Worm (Caenorhabditis elegans) whole organism, young adult: ENCODE results near the gene msp-50.

ENCODE experiments used
- D2030.7 ChIP-seq: fragments of 200-800 bp; sonication (Bioruptor generic); IDR thresholded peaks from 2 replicates; pipeline ENCODE4 v1.3.6; 2022; ENCODE audit warnings: missing genetic modification reagents, missing genetic modification characterization, missing compliant biosample characterization
- F10E7.11 ChIP-seq: sonication (generic microtip); optimal IDR thresholded peaks from 2 replicates; lab custom pipeline; 2017; ENCODE audit warnings: mild to moderate bottlenecking, missing genetic modification characterization, moderate library complexity, missing compliant biosample characterization
- F23B12.7 ChIP-seq: sonication (generic microtip); optimal IDR thresholded peaks from 2 replicates; lab custom pipeline; 2017; ENCODE audit warnings: missing genetic modification characterization, mild to moderate bottlenecking, missing compliant biosample characterization, antibody characterized with exemption, moderate library complexity; ENCODE audit not compliant: insufficient read depth
- F33H1.4 ChIP-seq: fragments of 200-800 bp; sonication (Bioruptor generic); IDR thresholded peaks from 2 replicates; pipeline ENCODE4 v1.3.6; 2022; ENCODE audit warnings: missing genetic modification reagents, missing genetic modification characterization, missing compliant biosample characterization
- F49E8.2 ChIP-seq: sonication (generic microtip); optimal IDR thresholded peaks from 3 replicates; lab custom pipeline; 2017; ENCODE audit warnings: missing genetic modification characterization, mild to moderate bottlenecking, missing compliant biosample characterization, antibody characterized with exemption, moderate library complexity; ENCODE audit not compliant: insufficient read depth
- K11D2.4 ChIP-seq: fragments of 200-800 bp; sonication (Bioruptor generic); IDR thresholded peaks from 2 replicates; pipeline ENCODE4 v1.3.6; 2022; ENCODE audit warnings: missing genetic modification reagents, missing genetic modification characterization, missing compliant biosample characterization
- T07F8.4 ChIP-seq: sonication (generic microtip); optimal IDR thresholded peaks from 2 replicates; lab custom pipeline; 2016; ENCODE audit warnings: mild to moderate bottlenecking, missing genetic modification characterization, moderate library complexity, missing compliant biosample characterization
- T26A5.8 ChIP-seq: sonication (generic microtip); optimal IDR thresholded peaks from 2 replicates; lab custom pipeline; 2016; ENCODE audit warnings: missing genetic modification characterization, missing compliant biosample characterization
- Y53G8AR.9 ChIP-seq: fragments of 200-800 bp; sonication (Bioruptor generic); conservative IDR thresholded peaks from 2 replicates; pipeline ENCODE4 v1.3.6; 2022; ENCODE audit warnings: missing genetic modification reagents, missing genetic modification characterization, missing compliant biosample characterization
- Y79H2A.3 ChIP-seq: fragments of 200-800 bp; sonication (Bioruptor generic); conservative IDR thresholded peaks from 2 replicates; pipeline ENCODE4 v1.3.6; 2022; ENCODE audit warnings: missing genetic modification reagents, missing genetic modification characterization, missing compliant biosample characterization
- akir-1 ChIP-seq: fragments of 200-800 bp; sonication (Bioruptor generic); optimal IDR thresholded peaks from 2 replicates; lab custom pipeline; 2018; ENCODE audit warnings: mild to moderate bottlenecking, missing genetic modification characterization, moderate library complexity, missing compliant biosample characterization
- atf-7 ChIP-seq: sonication (generic microtip); optimal IDR thresholded peaks from 2 replicates; lab custom pipeline; 2017; ENCODE audit warnings: mild to moderate bottlenecking, missing genetic modification characterization, missing compliant biosample characterization
- ceh-40 ChIP-seq: fragments of 200-800 bp; sonication (Bioruptor generic); IDR thresholded peaks from 2 replicates; pipeline ENCODE4 v1.3.6; 2022; ENCODE audit warnings: missing genetic modification characterization, missing compliant biosample characterization
- ceh-58 ChIP-seq: fragments of 200-800 bp; sonication (Bioruptor generic); IDR thresholded peaks from 2 replicates; pipeline ENCODE4 v1.3.6; 2022; ENCODE audit warnings: missing genetic modification characterization, missing compliant biosample characterization
- die-1 ChIP-seq: sonication (generic microtip); optimal IDR thresholded peaks from 2 replicates; lab custom pipeline; 2016; ENCODE audit warnings: missing genotype, mild to moderate bottlenecking, missing genetic modification characterization, missing compliant biosample characterization
- dox-1 ChIP-seq: fragments of 200-800 bp; sonication (Bioruptor generic); IDR thresholded peaks from 2 replicates; pipeline ENCODE4 v1.3.6; 2022; ENCODE audit warnings: missing genetic modification reagents, missing genetic modification characterization, missing compliant biosample characterization
- egl-18 ChIP-seq: fragments of 200-800 bp; sonication (Bioruptor generic); IDR thresholded peaks from 2 replicates; pipeline ENCODE4 v1.3.6; 2022; ENCODE audit warnings: missing genetic modification reagents, missing genetic modification characterization, missing compliant biosample characterization
- ets-4 ChIP-seq: fragments of 200-800 bp; sonication (Bioruptor generic); optimal IDR thresholded peaks from 2 replicates; lab custom pipeline; 2018; ENCODE audit warnings: mild to moderate bottlenecking, missing genetic modification characterization, missing compliant biosample characterization
- hlh-26 ChIP-seq: fragments of 200-800 bp; sonication (Bioruptor generic); conservative IDR thresholded peaks from 2 replicates; pipeline ENCODE4 v1.3.6; 2022; ENCODE audit warnings: missing genetic modification reagents, missing genetic modification characterization, missing compliant biosample characterization
- lag-1 ChIP-seq: fragments of 200-800 bp; sonication (Bioruptor generic); IDR thresholded peaks from 2 replicates; pipeline ENCODE4 v1.3.6; 2022; ENCODE audit warnings: missing genetic modification reagents, missing genetic modification characterization, missing compliant biosample characterization
- let-526 ChIP-seq: fragments of 200-800 bp; sonication (Bioruptor generic); IDR thresholded peaks from 2 replicates; pipeline ENCODE4 v1.3.6; 2022; ENCODE audit warnings: missing genetic modification reagents, missing genetic modification characterization, missing compliant biosample characterization
- let-607 ChIP-seq, 2 experiments: fragments of 200-800 bp in 1 of 2; sonication (Bioruptor generic) in 1 of 2; sonication (generic microtip) in 1 of 2; optimal IDR thresholded peaks; 2 replicates each; lab custom pipeline; 2016 to 2018; ENCODE audit warnings: mild to moderate bottlenecking in 2 of 2, missing compliant biosample characterization in 2 of 2, missing genetic modification characterization in 2 of 2, moderate library complexity in 2 of 2, missing genotype in 1 of 2
- lin-26 ChIP-seq: fragments of 200-800 bp; sonication (Bioruptor generic); IDR thresholded peaks from 2 replicates; pipeline ENCODE4 v1.3.6; 2022; ENCODE audit warnings: missing genetic modification reagents, missing genetic modification characterization, missing compliant biosample characterization
- lin-35 ChIP-seq, 3 experiments: fragments of 150-350 bp in 2 of 3; sonication (generic microtip) in 1 of 3; optimal IDR thresholded peaks; 2 replicates each; lab custom pipeline; 2014 to 2018; ENCODE audit warnings: missing biosample characterization in 3 of 3, missing genetic modification characterization in 3 of 3, missing genetic modification reagents in 3 of 3
- lir-1 ChIP-seq: fragments of 200-800 bp; sonication (Bioruptor generic); conservative IDR thresholded peaks from 2 replicates; pipeline ENCODE4 v1.3.6; 2022; ENCODE audit warnings: missing genetic modification reagents, missing genetic modification characterization, missing compliant biosample characterization
- lsy-27 ChIP-seq: sonication (generic microtip); optimal IDR thresholded peaks from 2 replicates; lab custom pipeline; 2017; ENCODE audit warnings: missing genetic modification characterization, mild to moderate bottlenecking, missing compliant biosample characterization, antibody characterized with exemption, missing genotype, borderline replicate concordance; ENCODE audit not compliant: insufficient read depth
- madf-3 ChIP-seq: fragments of 200-800 bp; sonication (Bioruptor generic); IDR thresholded peaks from 2 replicates; pipeline ENCODE4 v1.3.6; 2022; ENCODE audit warnings: missing genetic modification reagents, missing genetic modification characterization, missing compliant biosample characterization
- nhr-90 ChIP-seq: sonication (generic microtip); optimal IDR thresholded peaks from 2 replicates; lab custom pipeline; 2016; ENCODE audit warnings: missing genotype, mild to moderate bottlenecking, missing genetic modification characterization, missing compliant biosample characterization
- pbrm-1 ChIP-seq: fragments of 200-800 bp; sonication (Bioruptor generic); IDR thresholded peaks from 2 replicates; pipeline ENCODE4 v1.3.6; 2022; ENCODE audit warnings: missing genetic modification reagents, missing genetic modification characterization, missing compliant biosample characterization
- sea-2 ChIP-seq: fragments of 200-800 bp; sonication (Bioruptor generic); IDR thresholded peaks from 2 replicates; pipeline ENCODE4 v1.3.6; 2022; ENCODE audit warnings: missing genetic modification characterization, missing compliant biosample characterization
- tlf-1 ChIP-seq: fragments of 200-800 bp; sonication (Bioruptor generic); optimal IDR thresholded peaks from 2 replicates; lab custom pipeline; 2018; ENCODE audit warnings: mild to moderate bottlenecking, missing genetic modification characterization, missing compliant biosample characterization
- zfh-2 ChIP-seq: fragments of 200-800 bp; sonication (Bioruptor generic); conservative IDR thresholded peaks from 2 replicates; pipeline ENCODE4 v1.3.6; 2022; ENCODE audit warnings: missing genetic modification reagents, missing genetic modification characterization, missing compliant biosample characterization
- ztf-3 ChIP-seq: fragments of 200-800 bp; sonication (Bioruptor generic); optimal IDR thresholded peaks from 2 replicates; lab custom pipeline; 2018; ENCODE audit warnings: mild to moderate bottlenecking, missing genetic modification characterization, missing compliant biosample characterization
- ztf-6 ChIP-seq: fragments of 200-800 bp; sonication (Bioruptor generic); IDR thresholded peaks from 2 replicates; pipeline ENCODE4 v1.3.6; 2022; ENCODE audit warnings: missing genetic modification reagents, missing genetic modification characterization, missing compliant biosample characterization

msp-50 gene

DNA sequence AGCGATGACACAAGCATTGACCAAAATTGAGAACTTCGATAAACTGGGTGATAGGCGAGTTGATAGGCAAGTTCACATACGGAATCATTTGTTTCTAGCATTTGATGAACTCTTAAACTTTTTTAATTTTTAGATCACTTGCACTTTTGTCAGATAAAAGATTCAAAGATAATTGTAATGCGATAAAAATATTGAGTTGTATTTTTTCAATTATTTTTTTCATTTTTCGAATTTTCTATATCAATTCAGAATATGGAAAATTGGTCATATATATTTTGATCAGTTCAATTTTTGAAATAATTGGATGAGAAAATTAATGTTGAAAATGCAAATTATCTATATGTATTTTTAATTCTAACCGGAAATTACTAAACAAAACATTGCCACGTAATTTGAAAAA, 32.9 kb upstream of the msp-50 start, which contains the start of gene srb-3:
TSS of gene srb-3 (minus strand) at position 101 of the 400 bp plus-strand sequence.
- TF ChIP-seq K11D2.4 (GFP tag; lab: Robert Waterston, UW) (no peak), tlf-1 (GFP tag; lab: Kevin White, UChicago) (no peak), T07F8.4 (tag; lab: Kevin White, UChicago) (no peak), die-1 (tag; lab: Kevin White, UChicago) (no peak), Y79H2A.3 (no peak), F10E7.11 (tag; lab: Kevin White, UChicago) (no peak), ceh-58 (GFP tag; lab: Robert Waterston, UW) (no peak), hlh-26 (no peak), lsy-27 (tag; lab: Kevin White, UChicago) (no peak), lir-1 (GFP tag; lab: Robert Waterston, UW) (no peak), let-526 (GFP tag; lab: Robert Waterston, UW) (no peak), ceh-40 (no peak), dox-1 (no peak), nhr-90 (tag; lab: Kevin White, UChicago) (no peak), F49E8.2 (tag; lab: Kevin White, UChicago) (no peak), ztf-6 (GFP tag; lab: Robert Waterston, UW) (no peak)

DNA sequence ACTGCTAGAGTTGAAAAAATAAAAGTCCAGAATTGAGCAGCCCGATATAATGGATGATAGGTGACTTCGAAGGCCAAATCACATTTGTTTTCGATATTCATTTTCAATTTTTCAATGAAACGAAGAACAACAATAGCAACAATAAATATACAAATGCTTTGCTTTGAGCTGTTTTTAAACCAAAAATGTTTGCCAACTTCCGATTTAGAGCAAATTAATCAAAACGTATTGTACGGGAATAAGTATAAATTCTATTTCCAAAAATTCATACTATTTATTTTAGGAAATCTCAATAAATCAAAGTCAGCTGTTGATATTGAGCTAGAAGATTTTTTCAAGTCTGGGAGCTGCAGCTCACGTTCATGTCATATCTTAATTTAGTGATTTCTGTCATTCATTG, 28.7 kb upstream of the msp-50 start, which contains the start of gene srb-1:
TSS of gene srb-1 (minus strand) at position 101 of the 400 bp plus-strand sequence.
- TF ChIP-seq ets-4, result no peak
- TF ChIP-seq akir-1 (GFP tag; lab: Kevin White, UChicago), result no peak
- no peak for TF ChIP-seq dox-1
- TF ChIP-seq D2030.7 (GFP tag; lab: Robert Waterston, UW), result no peak
- no peak for TF ChIP-seq pbrm-1 (GFP tag; lab: Robert Waterston, UW)
- no peak for TF ChIP-seq T26A5.8
- TF ChIP-seq let-607 (tag; optimal IDR thresholded peaks at IDR 0.05; lab: Kevin White, UChicago), result no peak
- no peak for TF ChIP-seq Y53G8AR.9 (GFP tag; lab: Robert Waterston, UW)
- no peak for TF ChIP-seq F33H1.4 (GFP tag; lab: Robert Waterston, UW)
- TF ChIP-seq F23B12.7 (tag; lab: Kevin White, UChicago), result no peak

DNA sequence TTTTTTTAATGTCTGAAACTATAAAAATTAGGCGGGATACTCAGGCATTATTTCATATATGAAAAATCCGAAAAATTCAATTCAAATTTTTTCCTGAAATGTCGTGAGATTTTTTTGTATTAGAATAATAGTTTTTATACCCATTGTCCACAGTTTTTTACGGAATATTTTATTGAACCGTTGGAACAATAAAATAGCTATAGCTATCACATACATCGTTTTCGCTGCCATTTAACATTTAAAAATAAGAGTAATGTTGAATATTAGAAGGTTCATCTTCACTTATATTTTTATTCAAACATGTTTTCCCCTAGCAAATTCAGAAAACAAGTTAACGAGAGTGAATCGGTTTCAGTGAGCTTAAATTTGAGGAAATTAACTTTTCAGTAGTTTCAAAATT, 28.0 kb upstream of the msp-50 start, which contains the start of gene C27D6.15:
TSS of gene C27D6.15 (plus strand) at position 301 of the 400 bp plus-strand sequence.
- TF ChIP-seq atf-7 (no peak), zfh-2 (GFP tag; lab: Robert Waterston, UW) (no peak), egl-18 (no peak), ztf-3 (GFP tag; lab: Kevin White, UChicago) (no peak)

DNA sequence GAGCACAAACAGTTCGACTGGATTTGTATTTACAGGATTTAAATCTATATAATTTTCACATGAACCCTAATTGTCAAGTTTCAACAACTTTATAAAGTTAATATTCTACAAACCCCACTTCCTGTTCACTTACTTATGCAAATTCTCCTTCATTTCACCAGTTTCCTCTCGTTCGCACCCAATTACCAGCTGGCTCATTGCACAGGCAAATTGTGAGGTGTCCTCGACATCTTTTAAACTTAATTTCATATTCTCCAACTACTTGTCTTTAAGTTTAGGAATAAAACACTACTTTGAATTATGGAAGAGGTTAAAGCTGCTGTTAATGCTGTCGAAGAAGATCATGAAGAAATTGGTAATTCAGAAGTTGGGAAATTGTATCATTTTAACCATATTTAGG, 27.1 kb upstream of the msp-50 start, which contains the start of gene C27D6.1:
TSS of gene C27D6.1 (plus strand) at position 301 of the 400 bp plus-strand sequence.
- TF ChIP-seq lin-35 (GFP tag; optimal IDR thresholded peaks at IDR 0.05; lab: Kevin White, UChicago) (no peak), lag-1 (GFP tag; lab: Robert Waterston, UW) (no peak), sea-2 (no peak), lin-26 (GFP tag; lab: Robert Waterston, UW) (no peak), madf-3 (GFP tag; lab: Robert Waterston, UW) (no peak)
